Worm (Caenorhabditis elegans) whole organism, L3 larva: ENCODE data around the gene hsp-12.3.

Experiments
- elt-1 ChIP-seq: fragments of 150-350 bp; optimal IDR thresholded peaks from 2 replicates; lab custom pipeline; 2014; ENCODE audit warnings: missing biosample characterization, missing genetic modification characterization
- fos-1 ChIP-seq: fragments of 150-350 bp; optimal IDR thresholded peaks from 2 replicates; lab custom pipeline; 2014; ENCODE audit warnings: missing biosample characterization, missing genetic modification characterization
- lin-15B ChIP-seq: fragments of 150-350 bp; optimal IDR thresholded peaks from 2 replicates; lab custom pipeline; 2014; ENCODE audit warnings: missing biosample characterization, missing genetic modification characterization
- lin-39 ChIP-seq: fragments of 150-350 bp; optimal IDR thresholded peaks from 2 replicates; lab custom pipeline; 2018; ENCODE audit warnings: missing biosample characterization, missing genetic modification reagents, missing genetic modification characterization
- nhr-11 ChIP-seq: fragments of 150-350 bp; optimal IDR thresholded peaks from 2 replicates; lab custom pipeline; 2014; ENCODE audit warnings: missing biosample characterization, missing genetic modification characterization
- nhr-12 ChIP-seq: fragments of 150-350 bp; optimal IDR thresholded peaks from 2 replicates; lab custom pipeline; 2014; ENCODE audit warnings: missing biosample characterization, missing genetic modification characterization
- nhr-237 ChIP-seq: fragments of 150-350 bp; optimal IDR thresholded peaks from 2 replicates; lab custom pipeline; 2014; ENCODE audit warnings: missing biosample characterization, missing genetic modification characterization
- nhr-28 ChIP-seq: fragments of 150-350 bp; optimal IDR thresholded peaks from 2 replicates; lab custom pipeline; 2014; ENCODE audit warnings: missing biosample characterization, missing genetic modification characterization
- pqm-1 ChIP-seq: fragments of 150-350 bp; optimal IDR thresholded peaks from 2 replicates; lab custom pipeline; 2017; ENCODE audit warnings: missing biosample characterization, missing genetic modification characterization, inconsistent platforms
- sea-2 ChIP-seq: fragments of 150-350 bp; sonication (generic microtip); optimal IDR thresholded peaks from 4 replicates; lab custom pipeline; 2014; ENCODE audit warnings: missing biosample characterization, missing genetic modification reagents, missing genetic modification characterization
- snpc-4 ChIP-seq: fragments of 150-350 bp; optimal IDR thresholded peaks from 2 replicates; lab custom pipeline; 2014; ENCODE audit warnings: missing biosample characterization, missing genetic modification characterization
- unc-39 ChIP-seq: sonication (generic microtip); optimal IDR thresholded peaks from 4 replicates; lab custom pipeline; 2017; ENCODE audit warnings: missing biosample characterization, missing genetic modification characterization
- unc-62 ChIP-seq: fragments of 150-350 bp; sonication (generic microtip); optimal IDR thresholded peaks from 4 replicates; lab custom pipeline; 2014; ENCODE audit warnings: missing biosample characterization, missing genetic modification reagents, missing genetic modification characterization
- zag-1 ChIP-seq: fragments of 150-350 bp; optimal IDR thresholded peaks from 2 replicates; lab custom pipeline; 2014; ENCODE audit warnings: missing biosample characterization, missing genetic modification characterization

- no peak for TF ChIP-seq snpc-4 (tag; lab: Kevin White, UChicago)
- no peak for TF ChIP-seq unc-39 (tag; lab: Kevin White, UChicago)
- no peak for TF ChIP-seq nhr-11 (tag; lab: Kevin White, UChicago)
- TF ChIP-seq fos-1 (tag; lab: Kevin White, UChicago): no peak
- TF ChIP-seq nhr-28 (tag; lab: Kevin White, UChicago): no peak
- TF ChIP-seq nhr-237: no peak
- no peak for TF ChIP-seq nhr-12 (tag; lab: Kevin White, UChicago)
- TF ChIP-seq pqm-1 (tag; lab: Kevin White, UChicago): no peak
- no peak for TF ChIP-seq unc-62 (GFP tag; lab: Kevin White, UChicago)
- TF ChIP-seq zag-1: no peak
- TF ChIP-seq sea-2 (GFP tag; lab: Kevin White, UChicago): no peak
- no peak for TF ChIP-seq lin-15B (tag; lab: Kevin White, UChicago)
- TF ChIP-seq lin-39: no peak
- TF ChIP-seq elt-1 (tag; lab: Kevin White, UChicago): no peak
Observed at ce11 chrIV:9408004-9408403, 37.3 kb downstream of the hsp-12.3 start, which contains the start of gene F56D5.5.
